Fruit fly (Drosophila melanogaster) whole organism, embryonic: ENCODE results near the gene CG34332.

Experiments
- Adf1 ChIP-seq: fragments of 200-800 bp; sonication (Bioruptor generic); IDR thresholded peaks from 2 replicates; pipeline ENCODE4 v1.3.6; 2022; ENCODE audit warnings: missing biosample characterization, missing genetic modification characterization
- Bgb ChIP-seq: fragments of 200-800 bp; sonication (Bioruptor generic); IDR thresholded peaks from 2 replicates; pipeline ENCODE4 v1.3.6; 2022; ENCODE audit warnings: missing biosample characterization, missing genetic modification characterization; ENCODE audit not compliant: partially characterized antibody
- CG1024 ChIP-seq: fragments of 200-800 bp; sonication (Bioruptor generic); IDR thresholded peaks from 2 replicates; pipeline ENCODE4 v1.3.6; 2022; ENCODE audit warnings: missing biosample characterization, missing genetic modification characterization
- CG11085 ChIP-seq: fragments of 200-800 bp; sonication (Bioruptor generic); IDR thresholded peaks from 2 replicates; pipeline ENCODE4 v1.3.6; 2022; ENCODE audit warnings: missing biosample characterization, missing genetic modification characterization
- CG11504 ChIP-seq: fragments of 200-800 bp; sonication (Bioruptor generic); optimal IDR thresholded peaks from 3 replicates; lab custom pipeline; 2019; ENCODE audit warnings: missing biosample characterization, mild to moderate bottlenecking, missing genetic modification characterization, moderate library complexity
- CG1233 ChIP-seq: fragments of 200-800 bp; sonication (Bioruptor generic); optimal IDR thresholded peaks from 4 replicates; lab custom pipeline; 2018; ENCODE audit warnings: missing biosample characterization, mild to moderate bottlenecking, missing genetic modification characterization
- CG12391 ChIP-seq: fragments of 200-800 bp; sonication (Bioruptor generic); optimal IDR thresholded peaks from 3 replicates; lab custom pipeline; 2018; ENCODE audit warnings: missing biosample characterization, mild to moderate bottlenecking, missing genetic modification characterization, moderate library complexity
- CG16779 ChIP-seq: fragments of 200-800 bp; sonication (Bioruptor generic); IDR thresholded peaks from 2 replicates; pipeline ENCODE4 v1.3.6; 2022; ENCODE audit warnings: missing biosample characterization, missing genetic modification characterization
- CG16815 ChIP-seq: fragments of 200-800 bp; sonication (Bioruptor generic); optimal IDR thresholded peaks from 3 replicates; lab custom pipeline; 2017; ENCODE audit warnings: missing biosample characterization, mild to moderate bottlenecking, missing genetic modification characterization
- CG17912 ChIP-seq: fragments of 200-800 bp; sonication (Bioruptor generic); optimal IDR thresholded peaks from 2 replicates; lab custom pipeline; 2018; ENCODE audit warnings: missing biosample characterization, mild to moderate bottlenecking, missing genetic modification characterization
- CG18764 ChIP-seq: fragments of 200-800 bp; sonication (Bioruptor generic); optimal IDR thresholded peaks from 3 replicates; lab custom pipeline; 2016; ENCODE audit warnings: missing biosample characterization, missing genetic modification characterization
- CG2889 ChIP-seq: fragments of 200-800 bp; sonication (Bioruptor generic); IDR thresholded peaks from 3 replicates; pipeline ENCODE4 v1.3.6; 2022; ENCODE audit warnings: missing biosample characterization, missing genetic modification characterization
- CG30403 ChIP-seq: fragments of 200-800 bp; sonication (Bioruptor generic); optimal IDR thresholded peaks from 3 replicates; lab custom pipeline; 2016; ENCODE audit warnings: missing biosample characterization, missing genetic modification characterization
- CG43689 ChIP-seq: fragments of 200-800 bp; sonication (Bioruptor generic); IDR thresholded peaks from 2 replicates; pipeline ENCODE4 v1.3.6; 2022; ENCODE audit warnings: missing biosample characterization, missing genetic modification characterization
- CG4424 ChIP-seq: fragments of 200-800 bp; sonication (Bioruptor generic); optimal IDR thresholded peaks from 3 replicates; lab custom pipeline; 2016; ENCODE audit warnings: missing biosample characterization, missing genetic modification characterization
- CG6175 ChIP-seq: fragments of 200-800 bp; sonication (Bioruptor generic); IDR thresholded peaks from 3 replicates; pipeline ENCODE4 v1.3.6; 2022; ENCODE audit warnings: missing biosample characterization, missing genetic modification characterization
- CG7372 ChIP-seq: fragments of 200-800 bp; sonication (Bioruptor generic); IDR thresholded peaks from 2 replicates; pipeline ENCODE4 v1.3.6; 2022; ENCODE audit warnings: missing biosample characterization, missing genetic modification characterization
- CG9215 ChIP-seq: fragments of 200-800 bp; sonication (Bioruptor generic); IDR thresholded peaks from 2 replicates; pipeline ENCODE4 v1.3.6; 2022; ENCODE audit warnings: missing biosample characterization, missing genetic modification characterization
- Dek ChIP-seq: fragments of 200-800 bp; sonication (Bioruptor generic); optimal IDR thresholded peaks from 3 replicates; lab custom pipeline; 2019; ENCODE audit warnings: missing biosample characterization, mild to moderate bottlenecking, missing genetic modification characterization, moderate library complexity
- Dfd ChIP-seq, 2 experiments: fragments of >200 bp; optimal IDR thresholded peaks; 2 replicates each; lab custom pipeline; 2017; ENCODE audit warnings: missing biosample characterization in 2 of 2, missing genetic modification characterization in 2 of 2
- Doc3 ChIP-seq: fragments of 200-800 bp; sonication (Bioruptor generic); IDR thresholded peaks from 3 replicates; pipeline ENCODE4 v1.3.6; 2022; ENCODE audit warnings: missing biosample characterization, missing genetic modification characterization; ENCODE audit not compliant: partially characterized antibody
- Drgx ChIP-seq: fragments of 200-800 bp; sonication (Bioruptor generic); IDR thresholded peaks from 2 replicates; pipeline ENCODE4 v1.3.6; 2022; ENCODE audit warnings: missing biosample characterization, missing genetic modification characterization
- Eip74EF ChIP-seq, 2 experiments: fragments of 200-800 bp in 1 of 2; fragments of >200 bp in 1 of 2; sonication (Bioruptor generic) in 1 of 2; optimal IDR thresholded peaks; 2 replicates each; lab custom pipeline; 2017 to 2019; ENCODE audit warnings: missing biosample characterization in 2 of 2, missing genetic modification characterization in 2 of 2, mild to moderate bottlenecking in 1 of 2, moderate library complexity in 1 of 2
- Ets65A ChIP-seq: fragments of 200-800 bp; sonication (Bioruptor generic); peaks from one replicate; lab custom pipeline; 2016; ENCODE audit warnings: missing biosample characterization, missing genetic modification characterization
- GATAe ChIP-seq: fragments of 200-800 bp; sonication (Bioruptor generic); conservative IDR thresholded peaks from 2 replicates; pipeline ENCODE4 v1.3.6; 2022; ENCODE audit warnings: missing biosample characterization, missing genetic modification characterization
- Gug ChIP-seq: fragments of 200-800 bp; sonication (Bioruptor generic); IDR thresholded peaks from 4 replicates; pipeline ENCODE4 v1.3.6; 2022; ENCODE audit warnings: missing biosample characterization, missing genetic modification characterization
- HLHmδ ChIP-seq: fragments of 200-800 bp; sonication (Bioruptor generic); optimal IDR thresholded peaks from 2 replicates; lab custom pipeline; 2018; ENCODE audit warnings: missing biosample characterization, mild to moderate bottlenecking, missing genetic modification characterization, moderate library complexity
- Lpt ChIP-seq: fragments of >200 bp; optimal IDR thresholded peaks from 2 replicates; lab custom pipeline; 2018; ENCODE audit warnings: missing biosample characterization, missing genetic modification characterization
- Mad ChIP-seq: fragments of 200-800 bp; sonication (Bioruptor generic); optimal IDR thresholded peaks from 2 replicates; lab custom pipeline; 2016; ENCODE audit warnings: missing biosample characterization, missing genetic modification characterization
- Mes4 ChIP-seq: fragments of 200-800 bp; sonication (Bioruptor generic); optimal IDR thresholded peaks from 2 replicates; lab custom pipeline; 2016; ENCODE audit warnings: missing biosample characterization, missing genetic modification characterization
- Rfx ChIP-seq: fragments of 200-800 bp; sonication (Bioruptor generic); IDR thresholded peaks from 2 replicates; pipeline ENCODE4 v1.3.6; 2022; ENCODE audit warnings: missing biosample characterization, missing genetic modification characterization
- Side ChIP-seq: fragments of 200-800 bp; sonication (Bioruptor generic); optimal IDR thresholded peaks from 2 replicates; lab custom pipeline; 2016; ENCODE audit warnings: missing biosample characterization, missing genetic modification characterization
- Sin3A ChIP-seq: fragments of >200 bp; optimal IDR thresholded peaks from 2 replicates; lab custom pipeline; 2018
- Usf ChIP-seq: fragments of 200-800 bp; sonication (Bioruptor generic); optimal IDR thresholded peaks from 2 replicates; lab custom pipeline; 2017; ENCODE audit warnings: missing genotype, missing biosample characterization, missing genetic modification characterization
- abd-A ChIP-seq: fragments of 200-800 bp; sonication (Bioruptor generic); optimal IDR thresholded peaks from 3 replicates; lab custom pipeline; 2019; ENCODE audit warnings: missing biosample characterization, mild to moderate bottlenecking, missing genetic modification characterization, moderate library complexity
- al ChIP-seq: fragments of 200-800 bp; sonication (Bioruptor generic); IDR thresholded peaks from 2 replicates; pipeline ENCODE4 v1.3.6; 2022; ENCODE audit warnings: missing biosample characterization, missing genetic modification characterization
- ara ChIP-seq: fragments of 200-800 bp; sonication (Bioruptor generic); IDR thresholded peaks from 2 replicates; pipeline ENCODE4 v1.3.6; 2022; ENCODE audit warnings: missing biosample characterization, missing genetic modification characterization
- bbx ChIP-seq: fragments of 200-800 bp; sonication (Bioruptor generic); IDR thresholded peaks from 2 replicates; pipeline ENCODE4 v1.3.6; 2022; ENCODE audit warnings: missing biosample characterization, missing genetic modification characterization; ENCODE audit not compliant: partially characterized antibody
- cg ChIP-seq: fragments of 200-800 bp; sonication (Bioruptor generic); optimal IDR thresholded peaks from 3 replicates; lab custom pipeline; 2019; ENCODE audit warnings: missing biosample characterization, mild to moderate bottlenecking, missing genetic modification characterization, moderate library complexity
- dmrt99B ChIP-seq: fragments of 200-800 bp; sonication (Bioruptor generic); optimal IDR thresholded peaks from 2 replicates; lab custom pipeline; 2018; ENCODE audit warnings: missing biosample characterization, mild to moderate bottlenecking, missing genetic modification characterization, moderate library complexity
- dpn ChIP-seq, 2 experiments: fragments of 200-800 bp; sonication (Bioruptor generic); optimal IDR thresholded peaks; 3 replicates each; lab custom pipeline; 2016; ENCODE audit warnings: missing biosample characterization in 2 of 2, missing genetic modification characterization in 2 of 2
- fru ChIP-seq: fragments of >200 bp; optimal IDR thresholded peaks from 2 replicates; lab custom pipeline; 2017
- ftz-f1 ChIP-seq: fragments of 200-800 bp; sonication (Bioruptor generic); optimal IDR thresholded peaks from 2 replicates; lab custom pipeline; 2016; ENCODE audit warnings: missing biosample characterization, missing genetic modification characterization
- gcm ChIP-seq: fragments of 200-800 bp; sonication (Bioruptor generic); optimal IDR thresholded peaks from 2 replicates; lab custom pipeline; 2019; ENCODE audit warnings: missing biosample characterization, mild to moderate bottlenecking, missing genetic modification characterization, moderate library complexity
- ham ChIP-seq: fragments of 200-800 bp; sonication (Bioruptor generic); IDR thresholded peaks from 2 replicates; pipeline ENCODE4 v1.3.6; 2022; ENCODE audit warnings: missing biosample characterization, missing genetic modification characterization
- lola ChIP-seq, 3 experiments: fragments of >200 bp in 2 of 3; fragments of 200-800 bp in 1 of 3; sonication (Bioruptor generic) in 1 of 3; optimal IDR thresholded peaks; 2 replicates each; lab custom pipeline; 2017 to 2019; ENCODE audit warnings: missing biosample characterization in 3 of 3, missing genetic modification characterization in 3 of 3, mild to moderate bottlenecking in 1 of 3, moderate library complexity in 1 of 3
- pzg ChIP-seq: fragments of 200-800 bp; sonication (Bioruptor generic); optimal IDR thresholded peaks from 3 replicates; lab custom pipeline; 2018; ENCODE audit warnings: missing biosample characterization, mild to moderate bottlenecking, missing genetic modification characterization, moderate library complexity
- rib ChIP-seq: fragments of 200-800 bp; sonication (Bioruptor generic); IDR thresholded peaks from 2 replicates; pipeline ENCODE4 v1.3.6; 2022; ENCODE audit warnings: missing biosample characterization, missing genetic modification characterization
- schlank ChIP-seq: fragments of 200-800 bp; sonication (Bioruptor generic); optimal IDR thresholded peaks from 2 replicates; lab custom pipeline; 2018; ENCODE audit warnings: missing biosample characterization, mild to moderate bottlenecking, missing genetic modification characterization
- ttk ChIP-seq: fragments of 200-800 bp; sonication (Bioruptor generic); IDR thresholded peaks from 2 replicates; pipeline ENCODE4 v2.1.2; 2022; ENCODE audit warnings: missing biosample characterization, missing genetic modification characterization
- tup ChIP-seq: fragments of 200-800 bp; sonication (Bioruptor generic); optimal IDR thresholded peaks from 2 replicates; lab custom pipeline; 2016; ENCODE audit warnings: missing biosample characterization, mild to moderate bottlenecking, missing genetic modification characterization, moderate library complexity
- usp ChIP-seq: fragments of >200 bp; optimal IDR thresholded peaks from 2 replicates; lab custom pipeline; 2017; ENCODE audit warnings: missing biosample characterization, missing genetic modification characterization
- z ChIP-seq: fragments of 200-800 bp; sonication (Bioruptor generic); IDR thresholded peaks from 3 replicates; pipeline ENCODE4 v1.3.6; 2022; ENCODE audit warnings: missing biosample characterization, missing genetic modification characterization

The CG34332 gene

dm6 chrX:20159679-20160140, 18.9 kb downstream of the CG34332 start, which contains the start of gene Rab35 (continued):
- no peak for TF ChIP-seq CG17912 (GFP tag; lab: Kevin White, UChicago)
- peak; percentile 57 for TF ChIP-seq CG12391
- no peak for TF ChIP-seq CG16815 (GFP tag; lab: Kevin White, UChicago)
- TF ChIP-seq rib, result no peak
- no peak for TF ChIP-seq CG2889
- no peak for TF ChIP-seq lola (GFP tag; optimal IDR thresholded peaks at IDR 0.05; lab: Kevin White, UChicago)
- no peak for TF ChIP-seq CG7372 (GFP tag; lab: Robert Waterston, UW)
- peak; percentile 47 for TF ChIP-seq CG30403
- no peak for TF ChIP-seq Drgx (GFP tag; lab: Robert Waterston, UW)
- TF ChIP-seq Sin3A, result peak; percentile 74
- peak; percentile 88 for TF ChIP-seq bbx (GFP tag; lab: Robert Waterston, UW)
- no peak for TF ChIP-seq Dek (tag; lab: Kevin White, UChicago)
- no peak for TF ChIP-seq gcm (GFP tag; lab: Kevin White, UChicago)
- no peak for TF ChIP-seq CG18764 (GFP tag; lab: Kevin White, UChicago)
- no peak for TF ChIP-seq fru (lab: Kevin White, UChicago)
- TF ChIP-seq Side, result no peak
- no peak for TF ChIP-seq usp (GFP tag; lab: Kevin White, UChicago)
- no peak for TF ChIP-seq abd-A
- TF ChIP-seq CG1024 (GFP tag; lab: Robert Waterston, UW), result no peak
- no peak for TF ChIP-seq CG6175 (GFP tag; lab: Robert Waterston, UW)
- no peak for TF ChIP-seq CG9215 (GFP tag; lab: Robert Waterston, UW)
- peak; percentile 68 for TF ChIP-seq cg (GFP tag; lab: Kevin White, UChicago)
- TF ChIP-seq CG1233 (GFP tag; lab: Kevin White, UChicago), result no peak
- no peak for TF ChIP-seq Lpt (GFP tag; lab: Kevin White, UChicago)
- no peak for TF ChIP-seq Mes4 (GFP tag; lab: Kevin White, UChicago)
- TF ChIP-seq pzg (GFP tag; lab: Kevin White, UChicago), result peak; percentile 77
- no peak for TF ChIP-seq CG43689 (GFP tag; lab: Robert Waterston, UW)
- peak; percentile 93 for TF ChIP-seq Doc3 (GFP tag; lab: Robert Waterston, UW)
- no peak for TF ChIP-seq dmrt99B (tag; lab: Kevin White, UChicago)
- TF ChIP-seq CG16779 (GFP tag; lab: Robert Waterston, UW), result no peak
- no peak for TF ChIP-seq ara
- TF ChIP-seq, all 482 proteins: peak for 118

- TF ChIP-seq CG11085 (GFP tag; lab: Robert Waterston, UW) (no peak), Gug (GFP tag; lab: Robert Waterston, UW) (no peak), Usf (no peak), Adf1 (GFP tag; lab: Robert Waterston, UW) (no peak), HLHmδ (GFP tag; lab: Kevin White, UChicago) (no peak), GATAe (no peak), Rfx (0 out of 2 replicates have a peak, but pooled peaks have one; percentile 12), ftz-f1 (GFP tag; lab: Kevin White, UChicago) (no peak), Mad (GFP tag; lab: Kevin White, UChicago) (no peak), pzg (GFP tag; lab: Kevin White, UChicago) (peak; percentile 39), Dfd (GFP tag; optimal IDR thresholded peaks at IDR 0.05; lab: Kevin White, UChicago) (no peak), CG4424 (GFP tag; lab: Kevin White, UChicago) (no peak), CG11504 (tag; lab: Kevin White, UChicago) (peak; percentile 7), tup (GFP tag; lab: Kevin White, UChicago) (no peak), Bgb (GFP tag; lab: Robert Waterston, UW) (peak; percentile 30; the same call in 1 of the 2 replicates), dpn (GFP tag; optimal IDR thresholded peaks at IDR 0.05; lab: Kevin White, UChicago) (no peak), al (GFP tag; lab: Robert Waterston, UW) (no peak), ham (GFP tag; lab: Robert Waterston, UW) (no peak), schlank (tag; lab: Kevin White, UChicago) (no peak), ttk (GFP tag; lab: Robert Waterston, UW) (no peak), Eip74EF (GFP tag; optimal IDR thresholded peaks at IDR 0.05; lab: Kevin White, UChicago) (no peak), z (GFP tag; lab: Robert Waterston, UW) (no peak), Ets65A (no peak)
These were observed 21.8 kb downstream of the CG34332 start for dm6 chrX:20162586-20162985.
